Worm (Caenorhabditis elegans): ENCODE measurements around the gene sru-48.

DNA sequence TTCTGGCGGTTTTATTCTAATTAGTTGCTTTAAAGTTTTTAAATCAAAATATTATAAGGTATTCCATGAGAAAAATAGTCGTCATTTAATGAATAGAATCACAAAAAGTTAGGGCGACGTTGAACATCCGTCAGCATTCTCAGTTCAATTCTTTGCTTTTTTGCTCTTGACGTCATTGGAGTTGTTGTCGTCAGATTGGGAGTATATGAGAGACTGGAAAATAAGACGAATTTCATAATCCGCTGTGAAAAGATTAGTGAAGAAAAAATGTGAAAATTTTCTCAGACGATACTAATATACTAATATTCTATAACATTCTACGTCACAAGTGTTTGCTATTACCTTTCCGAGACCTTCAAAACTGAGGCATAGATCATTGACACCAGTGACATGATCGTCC is 28.6 kb upstream of the sru-48 start:
- TF ChIP-seq ztf-11 (tag; optimal IDR thresholded peaks at IDR 0.05) (no peak), egl-27 (tag; optimal IDR thresholded peaks at IDR 0.05) (no peak), nhr-77 (tag; optimal IDR thresholded peaks at IDR 0.05) (no peak)
